Worm (Caenorhabditis elegans) whole organism, late embryonic: ENCODE data around the gene cdo-1.
A peak's percentile ranks its signal among the peaks of the same experiment; 100 is the strongest.

ENCODE experiments used
- C38D4.7 ChIP-seq: fragments of 200-800 bp; sonication (Bioruptor generic); optimal IDR thresholded peaks from 2 replicates; lab custom pipeline; 2018; ENCODE audit warnings: mild to moderate bottlenecking, missing genetic modification characterization, moderate library complexity, missing compliant biosample characterization
- K02D7.2 ChIP-seq: sonication (generic microtip); optimal IDR thresholded peaks from 2 replicates; lab custom pipeline; 2017; ENCODE audit warnings: mild to moderate bottlenecking, missing genetic modification characterization, missing compliant biosample characterization
- K09A11.1 ChIP-seq: sonication (generic microtip); optimal IDR thresholded peaks from 2 replicates; lab custom pipeline; 2017; ENCODE audit warnings: antibody characterized with exemption, mild to moderate bottlenecking, missing genetic modification characterization, missing compliant biosample characterization; ENCODE audit not compliant: insufficient read depth
- T23F11.4 ChIP-seq: fragments of 200-800 bp; sonication (Bioruptor generic); optimal IDR thresholded peaks from 2 replicates; lab custom pipeline; 2018; ENCODE audit warnings: mild to moderate bottlenecking, missing genetic modification characterization, missing compliant biosample characterization
- Y22D7AL.16 ChIP-seq: sonication (generic microtip); optimal IDR thresholded peaks from 2 replicates; lab custom pipeline; 2016; ENCODE audit warnings: missing genetic modification characterization, missing compliant biosample characterization
- ahr-1 ChIP-seq: sonication (generic microtip); optimal IDR thresholded peaks from 2 replicates; lab custom pipeline; 2016; ENCODE audit warnings: missing genetic modification characterization, missing compliant biosample characterization
- ceh-14 ChIP-seq: sonication (generic microtip); optimal IDR thresholded peaks from 2 replicates; lab custom pipeline; 2016; ENCODE audit warnings: missing genotype, missing genetic modification characterization, missing compliant biosample characterization
- ceh-19 ChIP-seq: fragments of 200-800 bp; sonication (Bioruptor generic); optimal IDR thresholded peaks from 2 replicates; lab custom pipeline; 2018; ENCODE audit warnings: mild to moderate bottlenecking, missing genetic modification characterization, missing compliant biosample characterization
- ceh-2 ChIP-seq: sonication (generic microtip); optimal IDR thresholded peaks from 2 replicates; lab custom pipeline; 2016; ENCODE audit warnings: missing genotype, missing genetic modification characterization, missing compliant biosample characterization
- ceh-22 ChIP-seq: sonication (generic microtip); optimal IDR thresholded peaks from 2 replicates; lab custom pipeline; 2017; ENCODE audit warnings: missing biosample characterization, missing genetic modification characterization
- ceh-30 ChIP-seq: fragments of 150-350 bp; optimal IDR thresholded peaks from 2 replicates; lab custom pipeline; 2014; ENCODE audit warnings: missing biosample characterization, missing genetic modification characterization
- ceh-31 ChIP-seq: sonication (generic microtip); optimal IDR thresholded peaks from 2 replicates; lab custom pipeline; 2016; ENCODE audit warnings: missing genetic modification characterization, missing compliant biosample characterization
- ceh-34 ChIP-seq: sonication (generic microtip); optimal IDR thresholded peaks from 2 replicates; lab custom pipeline; 2016; ENCODE audit warnings: mild to moderate bottlenecking, missing genetic modification characterization, missing compliant biosample characterization
- ceh-45 ChIP-seq: fragments of 200-800 bp; sonication (Bioruptor generic); IDR thresholded peaks from 2 replicates; pipeline ENCODE4 v1.3.6; 2022; ENCODE audit warnings: missing genetic modification reagents, missing genetic modification characterization, missing compliant biosample characterization
- ceh-6 ChIP-seq: fragments of 200-800 bp; sonication (Bioruptor generic); optimal IDR thresholded peaks from 2 replicates; lab custom pipeline; 2018; ENCODE audit warnings: mild to moderate bottlenecking, missing genetic modification characterization, missing compliant biosample characterization
- dmd-4 ChIP-seq: sonication (generic microtip); optimal IDR thresholded peaks from 2 replicates; lab custom pipeline; 2016; ENCODE audit warnings: borderline replicate concordance, missing genetic modification characterization, missing compliant biosample characterization
- elt-2 ChIP-seq: sonication (generic microtip); optimal IDR thresholded peaks from 2 replicates; lab custom pipeline; 2016; ENCODE audit warnings: missing genetic modification reagents, missing genetic modification characterization, missing compliant biosample characterization
- ets-4 ChIP-seq: sonication (generic microtip); optimal IDR thresholded peaks from 2 replicates; lab custom pipeline; 2016; ENCODE audit warnings: missing genetic modification characterization, missing compliant biosample characterization
- fax-1 ChIP-seq: sonication (generic microtip); optimal IDR thresholded peaks from 2 replicates; lab custom pipeline; 2016; ENCODE audit warnings: missing genotype, missing genetic modification characterization, missing compliant biosample characterization
- hlh-13 ChIP-seq: fragments of 200-800 bp; sonication (Bioruptor generic); optimal IDR thresholded peaks from 2 replicates; lab custom pipeline; 2018; ENCODE audit warnings: mild to moderate bottlenecking, missing genetic modification characterization, missing compliant biosample characterization
- hlh-30 ChIP-seq: sonication (generic microtip); optimal IDR thresholded peaks from 2 replicates; lab custom pipeline; 2017; ENCODE audit warnings: antibody characterized with exemption, missing genetic modification characterization, missing compliant biosample characterization; ENCODE audit not compliant: insufficient read depth
- hlh-8 ChIP-seq: sonication (generic microtip); optimal IDR thresholded peaks from 2 replicates; lab custom pipeline; 2016; ENCODE audit warnings: missing genotype, missing genetic modification characterization, missing compliant biosample characterization
- madf-2 ChIP-seq: sonication (generic microtip); optimal IDR thresholded peaks from 2 replicates; lab custom pipeline; 2017; ENCODE audit warnings: missing genetic modification characterization, missing compliant biosample characterization
- mec-3 ChIP-seq: sonication (generic microtip); optimal IDR thresholded peaks from 2 replicates; lab custom pipeline; 2016; ENCODE audit warnings: borderline replicate concordance, missing genetic modification characterization, missing compliant biosample characterization
- nfya-1 ChIP-seq: sonication (generic microtip); optimal IDR thresholded peaks from 2 replicates; lab custom pipeline; 2017; ENCODE audit warnings: missing genetic modification characterization, mild to moderate bottlenecking, missing compliant biosample characterization, antibody characterized with exemption, moderate library complexity
- nhr-11 ChIP-seq: fragments of 150-350 bp; optimal IDR thresholded peaks from 2 replicates; lab custom pipeline; 2014; ENCODE audit warnings: missing biosample characterization, missing genetic modification characterization
- nhr-232 ChIP-seq: sonication (generic microtip); optimal IDR thresholded peaks from 2 replicates; lab custom pipeline; 2016; ENCODE audit warnings: missing genetic modification characterization, missing compliant biosample characterization
- npax-4 ChIP-seq: sonication (generic microtip); optimal IDR thresholded peaks from 2 replicates; lab custom pipeline; 2016; ENCODE audit warnings: missing genetic modification characterization, missing compliant biosample characterization
- pag-3 ChIP-seq: sonication (generic microtip); optimal IDR thresholded peaks from 2 replicates; lab custom pipeline; 2016; ENCODE audit warnings: missing compliant biosample characterization, missing genetic modification characterization, borderline replicate concordance
- pha-2 ChIP-seq: sonication (generic microtip); optimal IDR thresholded peaks from 2 replicates; lab custom pipeline; 2017; ENCODE audit warnings: mild to moderate bottlenecking, missing genetic modification characterization, missing compliant biosample characterization
- pha-4 ChIP-seq: fragments of 150-350 bp; optimal IDR thresholded peaks from 2 replicates; lab custom pipeline; 2018; ENCODE audit warnings: missing biosample characterization, missing genetic modification reagents, missing genetic modification characterization
- pqm-1 ChIP-seq: sonication (generic microtip); optimal IDR thresholded peaks from 2 replicates; lab custom pipeline; 2016; ENCODE audit warnings: missing genetic modification characterization, missing compliant biosample characterization
- pros-1 ChIP-seq: fragments of 150-350 bp; optimal IDR thresholded peaks from 2 replicates; lab custom pipeline; 2014; ENCODE audit warnings: missing biosample characterization, missing genetic modification reagents, missing genetic modification characterization
- ref-2 ChIP-seq: sonication (generic microtip); optimal IDR thresholded peaks from 2 replicates; lab custom pipeline; 2016; ENCODE audit warnings: missing genetic modification characterization, missing compliant biosample characterization
- sdc-2 ChIP-seq: sonication (generic microtip); optimal IDR thresholded peaks from 2 replicates; lab custom pipeline; 2016; ENCODE audit warnings: missing genotype, missing genetic modification characterization, missing compliant biosample characterization
- sox-2 ChIP-seq: fragments of 200-800 bp; sonication (Bioruptor generic); IDR thresholded peaks from 2 replicates; pipeline ENCODE4 v1.3.6; 2022; ENCODE audit warnings: missing genetic modification reagents, missing genetic modification characterization, missing compliant biosample characterization
- tbx-2 ChIP-seq: sonication (generic microtip); optimal IDR thresholded peaks from 2 replicates; lab custom pipeline; 2016; ENCODE audit warnings: missing genetic modification characterization, missing compliant biosample characterization
- tbx-7 ChIP-seq: sonication (generic microtip); optimal IDR thresholded peaks from 2 replicates; lab custom pipeline; 2016; ENCODE audit warnings: missing genotype, missing genetic modification characterization, missing compliant biosample characterization
- ttx-3 ChIP-seq: sonication (generic microtip); optimal IDR thresholded peaks from 2 replicates; lab custom pipeline; 2016; ENCODE audit warnings: missing genetic modification reagents, missing genetic modification characterization, missing compliant biosample characterization
- unc-3 ChIP-seq, 2 experiments: fragments of 200-800 bp in 1 of 2; sonication (Bioruptor generic) in 1 of 2; sonication (generic microtip) in 1 of 2; conservative IDR thresholded peaks in 1 of 2; optimal IDR thresholded peaks in 1 of 2; 2 replicates each; pipeline versions ENCODE4 v1.3.6 to Lab custom; 2016 to 2022; ENCODE audit warnings: missing compliant biosample characterization in 2 of 2, missing genetic modification characterization in 2 of 2, missing genetic modification reagents in 1 of 2
- unc-86 ChIP-seq: sonication (generic microtip); optimal IDR thresholded peaks from 2 replicates; lab custom pipeline; 2016; ENCODE audit warnings: missing genetic modification characterization, missing compliant biosample characterization

cdo-1 gene

DNA sequence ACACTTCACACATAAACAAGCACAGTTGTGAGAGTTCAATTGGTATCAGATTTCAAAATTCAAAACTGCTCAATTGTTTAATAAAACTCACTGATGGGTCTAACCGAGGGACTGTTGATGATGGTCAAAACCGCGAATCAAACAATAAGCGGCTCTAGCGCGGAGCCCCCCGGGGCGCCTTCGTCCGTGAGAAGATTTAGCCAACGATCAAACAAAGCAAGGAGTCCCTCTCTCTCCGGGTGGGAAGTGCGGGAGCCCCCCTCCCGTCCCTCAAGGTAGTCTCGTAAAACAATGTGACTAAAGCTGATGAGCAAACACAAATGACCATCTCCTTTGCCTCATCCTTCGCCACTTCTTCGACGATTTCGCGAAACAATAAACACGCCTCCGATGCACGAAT lies 5.7 kb downstream of the cdo-1 start:
- TF ChIP-seq ref-2 (tag; lab: Kevin White, UChicago) (peak; percentile 32), tbx-2 (no peak), nfya-1 (no peak), ceh-2 (tag; lab: Kevin White, UChicago) (peak; percentile 14), dmd-4 (tag; lab: Kevin White, UChicago) (no peak), hlh-13 (GFP tag; lab: Kevin White, UChicago) (no peak), tbx-7 (tag; lab: Kevin White, UChicago) (no peak), nhr-232 (tag; lab: Kevin White, UChicago) (no peak), fax-1 (no peak), hlh-8 (tag; lab: Kevin White, UChicago) (no peak), ceh-14 (tag; lab: Kevin White, UChicago) (no peak), mec-3 (tag; lab: Kevin White, UChicago) (no peak), unc-3 (GFP tag; conservative IDR thresholded peaks at IDR 0.05; lab: Robert Waterston, UW) (no peak), unc-3 (tag; optimal IDR thresholded peaks at IDR 0.05; lab: Kevin White, UChicago) (no peak), ceh-45 (no peak), Y22D7AL.16 (tag; lab: Kevin White, UChicago) (no peak), ceh-34 (tag; lab: Kevin White, UChicago) (peak; percentile 55), ttx-3 (tag; lab: Kevin White, UChicago) (no peak), ets-4 (tag; lab: Kevin White, UChicago) (no peak), ceh-22 (no peak), T23F11.4 (GFP tag; lab: Kevin White, UChicago) (no peak)

DNA sequence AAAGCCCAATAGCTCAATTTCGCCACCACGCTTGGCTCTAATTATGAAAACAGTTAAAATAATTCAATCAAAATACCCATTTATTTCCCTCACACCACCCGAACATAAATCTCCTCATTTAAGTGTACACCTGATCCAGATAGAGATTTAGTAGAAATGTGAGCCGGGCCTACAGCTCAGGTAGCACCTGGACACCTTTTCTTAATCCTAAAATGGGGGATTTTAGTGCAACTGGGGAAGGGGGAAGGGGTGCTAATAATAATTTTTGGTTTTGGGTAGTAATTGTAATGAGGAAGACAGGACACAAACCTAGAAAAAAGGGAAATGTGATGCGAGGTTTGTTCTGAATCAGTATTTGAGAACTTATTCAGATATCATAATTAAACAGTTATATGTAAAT lies 9.8 kb downstream of the cdo-1 start:
- TF ChIP-seq C38D4.7 (GFP tag; lab: Kevin White, UChicago) (no peak), nfya-1 (no peak), tbx-7 (tag; lab: Kevin White, UChicago) (no peak), T23F11.4 (GFP tag; lab: Kevin White, UChicago) (no peak), pqm-1 (tag; lab: Kevin White, UChicago) (no peak), pros-1 (tag; lab: Kevin White, UChicago) (no peak), pha-4 (tag; lab: Kevin White, UChicago) (no peak), ceh-31 (tag; lab: Kevin White, UChicago) (no peak), ceh-22 (no peak), K02D7.2 (tag; lab: Kevin White, UChicago) (no peak), hlh-30 (tag; lab: Kevin White, UChicago) (no peak), ets-4 (tag; lab: Kevin White, UChicago) (no peak), npax-4 (tag; lab: Kevin White, UChicago) (no peak)

DNA sequence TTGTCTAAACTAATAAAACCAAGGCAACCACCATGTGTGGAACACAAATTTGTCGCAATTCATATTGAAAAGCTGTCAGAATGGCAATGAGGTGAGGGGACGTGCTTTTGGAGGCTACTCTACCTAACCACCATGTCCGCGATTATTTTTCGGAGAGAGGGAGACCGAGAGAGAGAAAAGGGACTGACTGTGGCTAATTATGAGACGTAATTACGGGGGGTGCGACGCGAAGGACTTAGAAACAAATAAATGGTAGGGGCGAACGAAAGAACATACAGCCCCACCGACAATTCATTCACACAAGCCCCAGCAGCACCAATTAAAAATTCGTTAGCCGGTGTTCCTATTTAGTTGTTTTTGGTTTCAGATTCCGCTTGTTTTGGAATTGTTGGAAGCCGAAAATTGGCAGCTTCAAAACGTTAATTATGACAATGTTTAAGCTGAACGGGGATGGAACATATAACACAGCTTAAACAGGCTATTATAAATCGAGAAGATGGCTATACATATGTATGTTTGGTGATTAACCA lies 10.6 kb downstream of the cdo-1 start:
- TF ChIP-seq pha-2 (tag; lab: Kevin White, UChicago) (no peak), sox-2 (GFP tag; lab: Robert Waterston, UW) (no peak; the same call in 1 of the 2 replicates), hlh-8 (tag; lab: Kevin White, UChicago) (no peak), ceh-45 (no peak), madf-2 (tag; lab: Kevin White, UChicago) (no peak), ceh-31 (tag; lab: Kevin White, UChicago) (peak; percentile 84), sdc-2 (peak; percentile 42)

DNA sequence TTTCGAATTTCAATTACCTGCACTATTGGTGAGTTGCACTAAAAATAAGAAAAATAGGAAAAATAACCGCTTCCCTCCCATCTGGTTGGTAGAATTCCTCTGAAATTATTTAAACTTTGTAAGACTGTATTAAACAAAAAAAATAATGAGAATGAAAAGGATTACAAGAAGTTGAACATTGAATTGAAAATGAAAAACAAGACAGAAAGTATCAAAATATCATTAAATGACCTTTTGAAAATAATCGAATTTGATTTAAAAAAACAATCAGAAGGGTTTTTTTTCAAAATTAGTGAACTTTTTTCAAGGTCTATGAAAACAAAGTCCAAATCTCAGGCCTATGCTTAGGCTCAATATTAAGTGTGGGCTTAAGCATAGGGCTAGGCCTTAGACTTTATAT lies 12.0 kb downstream of the cdo-1 start, which contains the start of gene igcm-1:
Gene igcm-1, minus strand, starts transcription at position 101 of the 400 bp plus-strand sequence.
- TF ChIP-seq nhr-11 (tag; lab: Kevin White, UChicago) (no peak), tbx-7 (tag; lab: Kevin White, UChicago) (no peak), ceh-19 (GFP tag; lab: Kevin White, UChicago) (no peak), ceh-30 (tag; lab: Kevin White, UChicago) (no peak), ets-4 (tag; lab: Kevin White, UChicago) (no peak), pag-3 (tag; lab: Kevin White, UChicago) (no peak), K02D7.2 (tag; lab: Kevin White, UChicago) (no peak), ceh-6 (GFP tag; lab: Kevin White, UChicago) (no peak), unc-86 (no peak), ahr-1 (tag; lab: Kevin White, UChicago) (no peak), elt-2 (tag; lab: Kevin White, UChicago) (no peak), K09A11.1 (tag; lab: Kevin White, UChicago) (no peak)
- TF ChIP-seq, all 69 proteins: peak for 0
